Fruit fly (Drosophila melanogaster) whole organism, embryonic: ENCODE data around the gene CG13962.

ENCODE experiments used
- CG10209 ChIP-seq: fragments of 200-800 bp; sonication (Bioruptor generic); optimal IDR thresholded peaks from 3 replicates; lab custom pipeline; 2017; ENCODE audit warnings: missing biosample characterization, mild to moderate bottlenecking, missing genetic modification characterization, missing genetic modification reagents
- CG10274 ChIP-seq: fragments of 200-800 bp; sonication (Bioruptor generic); optimal IDR thresholded peaks from 3 replicates; lab custom pipeline; 2017; ENCODE audit warnings: missing biosample characterization, mild to moderate bottlenecking, missing genetic modification characterization
- CG10462 ChIP-seq: fragments of 200-800 bp; sonication (Bioruptor generic); optimal IDR thresholded peaks from 2 replicates; lab custom pipeline; 2016; ENCODE audit warnings: missing biosample characterization, missing genetic modification characterization
- CG11085 ChIP-seq: fragments of 200-800 bp; sonication (Bioruptor generic); IDR thresholded peaks from 2 replicates; pipeline ENCODE4 v1.3.6; 2022; ENCODE audit warnings: missing biosample characterization, missing genetic modification characterization
- CG11695 ChIP-seq: fragments of 200-800 bp; sonication (Bioruptor generic); IDR thresholded peaks from 3 replicates; pipeline ENCODE4 v1.3.6; 2022; ENCODE audit warnings: missing biosample characterization, missing genetic modification characterization
- CG12769 ChIP-seq: fragments of 200-800 bp; sonication (Bioruptor generic); optimal IDR thresholded peaks from 2 replicates; lab custom pipeline; 2019; ENCODE audit warnings: missing biosample characterization, mild to moderate bottlenecking, missing genetic modification characterization, moderate library complexity
- CG12942 ChIP-seq: fragments of 200-800 bp; sonication (Bioruptor generic); optimal IDR thresholded peaks from 3 replicates; lab custom pipeline; 2016; ENCODE audit warnings: missing biosample characterization, missing genetic modification characterization
- CG13296 ChIP-seq: fragments of 200-800 bp; sonication (Bioruptor generic); optimal IDR thresholded peaks from 3 replicates; lab custom pipeline; 2018; ENCODE audit warnings: missing biosample characterization, mild to moderate bottlenecking, missing genetic modification characterization
- CG13894 ChIP-seq: fragments of 200-800 bp; sonication (Bioruptor generic); optimal IDR thresholded peaks from 3 replicates; lab custom pipeline; 2018; ENCODE audit warnings: missing biosample characterization, mild to moderate bottlenecking, missing genetic modification characterization, moderate library complexity
- CG14667 ChIP-seq: fragments of 200-800 bp; sonication (Bioruptor generic); IDR thresholded peaks from 2 replicates; pipeline ENCODE4 v1.3.6; 2022; ENCODE audit warnings: missing biosample characterization, missing genetic modification characterization
- CG1602 ChIP-seq: fragments of 200-800 bp; sonication (Bioruptor generic); optimal IDR thresholded peaks from 3 replicates; lab custom pipeline; 2016; ENCODE audit warnings: missing biosample characterization, missing genetic modification characterization
- CG17912 ChIP-seq: fragments of 200-800 bp; sonication (Bioruptor generic); optimal IDR thresholded peaks from 2 replicates; lab custom pipeline; 2018; ENCODE audit warnings: missing biosample characterization, mild to moderate bottlenecking, missing genetic modification characterization
- CG18619 ChIP-seq: fragments of 200-800 bp; sonication (Bioruptor generic); optimal IDR thresholded peaks from 3 replicates; lab custom pipeline; 2017; ENCODE audit warnings: missing biosample characterization, mild to moderate bottlenecking, missing genetic modification characterization
- CG6791 ChIP-seq: fragments of 200-800 bp; sonication (Bioruptor generic); IDR thresholded peaks from 3 replicates; pipeline ENCODE4 v1.3.6; 2022; ENCODE audit warnings: missing biosample characterization, missing genetic modification characterization; ENCODE audit not compliant: partially characterized antibody
- CG7357 ChIP-seq: fragments of 200-800 bp; sonication (Bioruptor generic); IDR thresholded peaks from 3 replicates; pipeline ENCODE4 v1.3.6; 2022; ENCODE audit warnings: missing biosample characterization, missing genetic modification characterization
- CG8359 ChIP-seq: fragments of 200-800 bp; sonication (Bioruptor generic); optimal IDR thresholded peaks from 2 replicates; lab custom pipeline; 2017; ENCODE audit warnings: missing biosample characterization, mild to moderate bottlenecking, missing genetic modification characterization, borderline replicate concordance
- CG8765 ChIP-seq: fragments of 200-800 bp; sonication (Bioruptor generic); IDR thresholded peaks from 2 replicates; pipeline ENCODE4 v1.3.6; 2022; ENCODE audit warnings: missing biosample characterization, missing genetic modification characterization
- Dek ChIP-seq: fragments of 200-800 bp; sonication (Bioruptor generic); optimal IDR thresholded peaks from 3 replicates; lab custom pipeline; 2019; ENCODE audit warnings: missing biosample characterization, mild to moderate bottlenecking, missing genetic modification characterization, moderate library complexity
- Dfd ChIP-seq, 2 experiments: fragments of >200 bp; optimal IDR thresholded peaks; 2 replicates each; lab custom pipeline; 2017; ENCODE audit warnings: missing biosample characterization in 2 of 2, missing genetic modification characterization in 2 of 2
- E2f1 ChIP-seq: fragments of 200-800 bp; sonication (Bioruptor generic); IDR thresholded peaks from 2 replicates; pipeline ENCODE4 v1.3.6; 2022; ENCODE audit warnings: missing biosample characterization, missing genetic modification characterization
- H2.0 ChIP-seq: fragments of 200-800 bp; sonication (Bioruptor generic); IDR thresholded peaks from 2 replicates; pipeline ENCODE4 v1.3.6; 2022; ENCODE audit warnings: missing biosample characterization, missing genetic modification characterization
- HLH4C ChIP-seq: fragments of 200-800 bp; sonication (Bioruptor generic); IDR thresholded peaks from 3 replicates; pipeline ENCODE4 v1.3.6; 2022; ENCODE audit warnings: missing biosample characterization, missing genetic modification characterization; ENCODE audit not compliant: partially characterized antibody
- HmgZ ChIP-seq: fragments of 200-800 bp; sonication (Bioruptor generic); optimal IDR thresholded peaks from 2 replicates; lab custom pipeline; 2018; ENCODE audit warnings: missing biosample characterization, mild to moderate bottlenecking, missing genetic modification characterization
- Hr3 ChIP-seq: fragments of 200-800 bp; sonication (Bioruptor generic); optimal IDR thresholded peaks from 3 replicates; lab custom pipeline; 2016; ENCODE audit warnings: missing biosample characterization, missing genetic modification characterization
- Hsf ChIP-seq: fragments of 200-800 bp; sonication (Bioruptor generic); optimal IDR thresholded peaks from 3 replicates; lab custom pipeline; 2016; ENCODE audit warnings: missing biosample characterization, missing genetic modification characterization
- MTF-1 ChIP-seq: fragments of 200-800 bp; sonication (Bioruptor generic); optimal IDR thresholded peaks from 2 replicates; lab custom pipeline; 2018; ENCODE audit warnings: missing biosample characterization, mild to moderate bottlenecking, missing genetic modification characterization, borderline replicate concordance
- Nf-YC ChIP-seq: fragments of 200-800 bp; optimal IDR thresholded peaks from 3 replicates; lab custom pipeline; 2019; ENCODE audit warnings: missing biosample characterization, mild to moderate bottlenecking, missing genetic modification characterization, moderate library complexity
- Poxn ChIP-seq: fragments of 200-800 bp; sonication (Bioruptor generic); IDR thresholded peaks from 2 replicates; pipeline ENCODE4 v1.3.6; 2022; ENCODE audit warnings: missing biosample characterization, missing genetic modification characterization
- Sry-β ChIP-seq: fragments of 200-800 bp; sonication (Bioruptor generic); optimal IDR thresholded peaks from 2 replicates; lab custom pipeline; 2018; ENCODE audit warnings: missing biosample characterization, mild to moderate bottlenecking, missing genetic modification characterization, moderate library complexity
- Ssrp ChIP-seq: fragments of 200-800 bp; sonication (Bioruptor generic); optimal IDR thresholded peaks from 2 replicates; lab custom pipeline; 2018; ENCODE audit warnings: missing biosample characterization, mild to moderate bottlenecking, missing genetic modification characterization, moderate library complexity
- Stat92E ChIP-seq, 3 experiments: fragments of >200 bp in 2 of 3; fragments of 200-800 bp in 1 of 3; sonication (Bioruptor generic) in 1 of 3; optimal IDR thresholded peaks; 2 replicates each; lab custom pipeline; 2017 to 2019; ENCODE audit warnings: missing biosample characterization in 3 of 3, missing genetic modification characterization in 3 of 3, mild to moderate bottlenecking in 1 of 3, moderate library complexity in 1 of 3
- bsh ChIP-seq, 2 experiments: fragments of 200-800 bp; sonication (Bioruptor generic); optimal IDR thresholded peaks; 2 replicates each; lab custom pipeline; 2017 to 2018; ENCODE audit warnings: mild to moderate bottlenecking in 2 of 2, missing biosample characterization in 2 of 2, missing genetic modification characterization in 2 of 2, moderate library complexity in 1 of 2
- btn ChIP-seq: fragments of 200-800 bp; sonication (Bioruptor generic); optimal IDR thresholded peaks from 2 replicates; lab custom pipeline; 2016; ENCODE audit warnings: missing biosample characterization, missing genetic modification characterization
- crp ChIP-seq, 2 experiments: fragments of 200-800 bp; sonication (Bioruptor generic); optimal IDR thresholded peaks; 2 replicates in 1 of 2; 3 replicates in 1 of 2; lab custom pipeline; 2017; ENCODE audit warnings: missing biosample characterization in 2 of 2, missing genetic modification characterization in 2 of 2, mild to moderate bottlenecking in 1 of 2, moderate library complexity in 1 of 2
- dimm ChIP-seq: fragments of 200-800 bp; sonication (Bioruptor generic); IDR thresholded peaks from 2 replicates; pipeline ENCODE4 v1.3.6; 2022; ENCODE audit warnings: missing biosample characterization, missing genetic modification characterization
- dysf ChIP-seq: fragments of 200-800 bp; sonication (Bioruptor generic); IDR thresholded peaks from 3 replicates; pipeline ENCODE4 v1.3.6; 2022; ENCODE audit warnings: missing biosample characterization, missing genetic modification characterization
- fd64A ChIP-seq: fragments of 200-800 bp; sonication (Bioruptor generic); optimal IDR thresholded peaks from 3 replicates; lab custom pipeline; 2018; ENCODE audit warnings: missing biosample characterization, mild to moderate bottlenecking, missing genetic modification characterization
- h ChIP-seq: fragments of >200 bp; optimal IDR thresholded peaks from 2 replicates; lab custom pipeline; 2017
- insv ChIP-seq, 2 experiments: fragments of 200-800 bp; sonication (Bioruptor generic); optimal IDR thresholded peaks; 3 replicates each; lab custom pipeline; 2016 to 2018; ENCODE audit warnings: missing biosample characterization in 2 of 2, missing genetic modification characterization in 2 of 2
- kah ChIP-seq: fragments of 200-800 bp; sonication (Bioruptor generic); optimal IDR thresholded peaks from 2 replicates; lab custom pipeline; 2018; ENCODE audit warnings: missing biosample characterization, mild to moderate bottlenecking, missing genetic modification characterization
- maf-S ChIP-seq: fragments of 200-800 bp; sonication (Bioruptor generic); optimal IDR thresholded peaks from 2 replicates; lab custom pipeline; 2016; ENCODE audit warnings: missing biosample characterization, missing genetic modification characterization
- nerfin-2 ChIP-seq: fragments of 200-800 bp; sonication (Bioruptor generic); IDR thresholded peaks from 2 replicates; pipeline ENCODE4 v1.3.6; 2022; ENCODE audit warnings: missing biosample characterization, missing genetic modification characterization; ENCODE audit not compliant: partially characterized antibody
- nom ChIP-seq: fragments of 200-800 bp; sonication (Bioruptor generic); optimal IDR thresholded peaks from 2 replicates; lab custom pipeline; 2017; ENCODE audit warnings: missing biosample characterization, missing genetic modification characterization, mild to moderate bottlenecking, moderate library complexity, missing genetic modification reagents
- run ChIP-seq: fragments of 200-800 bp; sonication (Bioruptor generic); optimal IDR thresholded peaks from 3 replicates; lab custom pipeline; 2018; ENCODE audit warnings: missing biosample characterization, mild to moderate bottlenecking, missing genetic modification characterization
- slbo ChIP-seq: fragments of 200-800 bp; sonication (Bioruptor generic); IDR thresholded peaks from 2 replicates; pipeline ENCODE4 v1.3.6; 2022; ENCODE audit warnings: missing biosample characterization, missing genetic modification characterization
- ssp ChIP-seq: fragments of 200-800 bp; sonication (Bioruptor generic); IDR thresholded peaks from 2 replicates; pipeline ENCODE4 v1.3.6; 2022; ENCODE audit warnings: missing biosample characterization, missing genetic modification characterization
- tio ChIP-seq: fragments of 200-800 bp; sonication (Bioruptor generic); optimal IDR thresholded peaks from 2 replicates; lab custom pipeline; 2017; ENCODE audit warnings: missing biosample characterization, missing genetic modification characterization, inconsistent platforms
- wek ChIP-seq: fragments of 200-800 bp; sonication (Bioruptor generic); optimal IDR thresholded peaks from 3 replicates; lab custom pipeline; 2018; ENCODE audit warnings: missing biosample characterization, mild to moderate bottlenecking, missing genetic modification characterization, moderate library complexity

Gene CG13962

dm6 chr2L:19763773-19764580 is 50.4 kb downstream of the CG13962 start, which contains the start of gene fbp (continued):
- no peak for TF ChIP-seq fd64A (GFP tag; lab: Kevin White, UChicago)
- TF ChIP-seq E2f1 = peak; percentile 47; the same call in 1 of the 2 replicates
- peak; percentile 29 for TF ChIP-seq Hsf (GFP tag; lab: Kevin White, UChicago)
- TF ChIP-seq Nf-YC (tag; lab: Kevin White, UChicago) = peak; percentile 65
- peak; percentile 41 for TF ChIP-seq CG17912 (GFP tag; lab: Kevin White, UChicago)
- TF ChIP-seq tio (GFP tag; lab: Kevin White, UChicago) = peak; percentile 74
- no peak for TF ChIP-seq Sry-β (GFP tag; lab: Kevin White, UChicago)
- peak in 1 of 2 experiments; percentile 26 for TF ChIP-seq crp (GFP tag; optimal IDR thresholded peaks at IDR 0.05; lab: Kevin White, UChicago)
- TF ChIP-seq Dek (tag; lab: Kevin White, UChicago) = peak; percentile 59
- TF ChIP-seq run (tag; lab: Kevin White, UChicago) = no peak
- peak; percentile 56 to 61 for TF ChIP-seq bsh (GFP tag; optimal IDR thresholded peaks at IDR 0.05; lab: Kevin White, UChicago)
- peak; percentile 55 for TF ChIP-seq CG1602 (GFP tag; lab: Kevin White, UChicago)
- TF ChIP-seq wek = peak; percentile 4
- TF ChIP-seq dysf = peak; percentile 61; the same call in 2 of the 3 replicates
- TF ChIP-seq CG18619 = peak; percentile 79
- TF ChIP-seq Stat92E (GFP tag; optimal IDR thresholded peaks at IDR 0.05; lab: Kevin White, UChicago) = peak in 1 of 3 experiments; percentile 25
- TF ChIP-seq CG14667 (GFP tag; lab: Robert Waterston, UW) = no peak
- TF ChIP-seq HmgZ = no peak
- TF ChIP-seq CG10462 (GFP tag; lab: Kevin White, UChicago) = peak; percentile 27
- TF ChIP-seq Hr3 (GFP tag; lab: Kevin White, UChicago) = peak; percentile 73
- TF ChIP-seq CG13894 (tag; lab: Kevin White, UChicago) = peak; percentile 70
- TF ChIP-seq slbo = peak; percentile 74
- TF ChIP-seq CG11695 = peak; percentile 8; the same call in 1 of the 3 replicates
- no peak for TF ChIP-seq HLH4C (GFP tag; lab: Robert Waterston, UW)
- no peak for TF ChIP-seq nerfin-2
- 0 out of 2 replicates have a peak, but pooled peaks have one; percentile 41 for TF ChIP-seq H2.0 (GFP tag; lab: Robert Waterston, UW)
- peak; percentile 4 for TF ChIP-seq CG13296 (GFP tag; lab: Kevin White, UChicago)
- TF ChIP-seq CG12942 = peak; percentile 12
- TF ChIP-seq btn (GFP tag; lab: Kevin White, UChicago) = no peak
- TF ChIP-seq maf-S (GFP tag; lab: Kevin White, UChicago) = no peak
- no peak for TF ChIP-seq CG8765 (GFP tag; lab: Robert Waterston, UW)
- no peak for TF ChIP-seq Poxn (GFP tag; lab: Robert Waterston, UW)
- peak; percentile 46 for TF ChIP-seq CG12769 (tag; lab: Kevin White, UChicago)
- peak; percentile 63 for TF ChIP-seq CG10209
- no peak for TF ChIP-seq kah
- peak; percentile 57 for TF ChIP-seq Ssrp (tag; lab: Kevin White, UChicago)
- TF ChIP-seq insv (GFP tag; optimal IDR thresholded peaks at IDR 0.05; lab: Kevin White, UChicago) = no peak
- TF ChIP-seq dimm = no peak
- TF ChIP-seq Dfd (GFP tag; optimal IDR thresholded peaks at IDR 0.05; lab: Kevin White, UChicago) = no peak
- no peak for TF ChIP-seq nom (GFP tag; lab: Kevin White, UChicago)
- peak; percentile 46; the same call in 1 of the 3 replicates for TF ChIP-seq CG7357 (GFP tag; lab: Robert Waterston, UW)
- peak; percentile 23 for TF ChIP-seq CG10274 (GFP tag; lab: Kevin White, UChicago)
- no peak for TF ChIP-seq CG8359 (GFP tag; lab: Kevin White, UChicago)
- TF ChIP-seq CG11085 (GFP tag; lab: Robert Waterston, UW) = no peak
- TF ChIP-seq MTF-1 (GFP tag; lab: Kevin White, UChicago) = no peak
- TF ChIP-seq h (lab: Kevin White, UChicago) = no peak
- 0 out of 2 replicates have a peak, but pooled peaks have one; percentile 17 for TF ChIP-seq ssp
- no peak; the same call in 2 of the 3 replicates for TF ChIP-seq CG6791 (GFP tag; lab: Robert Waterston, UW)
